Fruit fly (Drosophila melanogaster): Measurements from ENCODE around the gene CG10324.
A peak's percentile ranks its signal among the peaks of the same experiment; 100 is the strongest.

The CG10324 gene

dm6 chr3R:16647716-16648016 lies 862 bp upstream of the CG10324 start:
- peak; percentile 14 for TF ChIP-seq Jra (GFP tag; optimal IDR thresholded peaks at IDR 0.05)
- TF ChIP-seq Myc (optimal IDR thresholded peaks at IDR 0.05) = peak; percentile 46
- no peak for TF ChIP-seq GATAd (GFP tag; optimal IDR thresholded peaks at IDR 0.05)

- no peak for TF ChIP-seq tai (GFP tag; optimal IDR thresholded peaks at IDR 0.05)
- TF ChIP-seq Hr83 (GFP tag; optimal IDR thresholded peaks at IDR 0.05; ENCODE audit: poor library complexity, severe bottlenecking) = no peak
- TF ChIP-seq rgr (GFP tag; optimal IDR thresholded peaks at IDR 0.05) = no peak
- no peak for TF ChIP-seq sv (GFP tag; optimal IDR thresholded peaks at IDR 0.05)
- TF ChIP-seq dmrt93B (GFP tag; optimal IDR thresholded peaks at IDR 0.05) = no peak
- no peak for TF ChIP-seq N (GFP tag; optimal IDR thresholded peaks at IDR 0.05)
- TF ChIP-seq HLH106 (tag; optimal IDR thresholded peaks at IDR 0.05) = no peak
- TF ChIP-seq Rel (GFP tag; optimal IDR thresholded peaks at IDR 0.05) = no peak
- TF ChIP-seq Rel (tag; optimal IDR thresholded peaks at IDR 0.05) = no peak
- no peak for TF ChIP-seq ey (GFP tag; optimal IDR thresholded peaks at IDR 0.05)
These were observed 3.2 kb downstream of the CG10324 start, which contains the start of gene Arl6IP1 for dm6 chr3R:16643591-16643990. Gene Arl6IP1, plus strand, starts transcription at chr3R:16643605.

dm6 chr3R:16640005-16640408 lies 6.8 kb downstream of the CG10324 start, which contains the start of gene nonA-l:
Gene nonA-l, plus strand, starts transcription at chr3R:16640205.
- TF ChIP-seq Vsx2 (GFP tag; optimal IDR thresholded peaks at IDR 0.05; ENCODE audit: partially characterized antibody) (no peak), rgr (GFP tag; optimal IDR thresholded peaks at IDR 0.05) (no peak), lola (GFP tag; optimal IDR thresholded peaks at IDR 0.05) (no peak), Jra (GFP tag; optimal IDR thresholded peaks at IDR 0.05) (no peak), Hnf4 (GFP tag; optimal IDR thresholded peaks at IDR 0.05) (no peak)

dm6 chr3R:16632698-16633097 lies 14.1 kb downstream of the CG10324 start:
- TF ChIP-seq tai (GFP tag; optimal IDR thresholded peaks at IDR 0.05) (no peak), dsf (GFP tag; optimal IDR thresholded peaks at IDR 0.05; ENCODE audit: borderline replicate concordance) (no peak), Myc (optimal IDR thresholded peaks at IDR 0.05) (no peak), dmrt93B (GFP tag; optimal IDR thresholded peaks at IDR 0.05) (no peak), psq (GFP tag; optimal IDR thresholded peaks at IDR 0.05) (no peak), sv (GFP tag; optimal IDR thresholded peaks at IDR 0.05) (no peak), Vsx2 (GFP tag; optimal IDR thresholded peaks at IDR 0.05; ENCODE audit: partially characterized antibody) (no peak), Hr78 (GFP tag; optimal IDR thresholded peaks at IDR 0.05) (no peak), Dfd (GFP tag; optimal IDR thresholded peaks at IDR 0.05) (no peak), fru (GFP tag; optimal IDR thresholded peaks at IDR 0.05) (no peak), HLH106 (tag; optimal IDR thresholded peaks at IDR 0.05) (no peak), dl (GFP tag; optimal IDR thresholded peaks at IDR 0.05; ENCODE audit: insufficient read depth in 1 of 2, partially characterized antibody in 2 of 2) (no peak), h (GFP tag; optimal IDR thresholded peaks at IDR 0.05) (no peak), Mio (GFP tag; optimal IDR thresholded peaks at IDR 0.05) (no peak), Sp1 (GFP tag; optimal IDR thresholded peaks at IDR 0.05) (no peak), sage (GFP tag; optimal IDR thresholded peaks at IDR 0.05) (no peak)

- TF ChIP-seq foxo (GFP tag; optimal IDR thresholded peaks at IDR 0.05) = peak in 1 of 2 experiments; percentile 10
- peak; percentile 5 for TF ChIP-seq psq (GFP tag; optimal IDR thresholded peaks at IDR 0.05)
- TF ChIP-seq brk (GFP tag; optimal IDR thresholded peaks at IDR 0.05) = no peak
These were observed 16.2 kb downstream of the CG10324 start for dm6 chr3R:16630564-16630963.

dm6 chr3R:16626899-16627432 lies 19.8 kb downstream of the CG10324 start:
- TF ChIP-seq lola (GFP tag; optimal IDR thresholded peaks at IDR 0.05) = no peak

- TF ChIP-seq GATAd (GFP tag; optimal IDR thresholded peaks at IDR 0.05) = no peak
- peak; percentile 67 for TF ChIP-seq psq (GFP tag; optimal IDR thresholded peaks at IDR 0.05)
- no peak for TF ChIP-seq Dif (GFP tag; optimal IDR thresholded peaks at IDR 0.05; ENCODE audit: partially characterized antibody)
- TF ChIP-seq Myc (optimal IDR thresholded peaks at IDR 0.05) = no peak
- peak; percentile 76 for TF ChIP-seq Jra (GFP tag; optimal IDR thresholded peaks at IDR 0.05)
- TF ChIP-seq CrebA (GFP tag; optimal IDR thresholded peaks at IDR 0.05; ENCODE audit: borderline replicate concordance) = no peak
- TF ChIP-seq Hr83 (GFP tag; optimal IDR thresholded peaks at IDR 0.05; ENCODE audit: poor library complexity, severe bottlenecking) = no peak
- no peak for TF ChIP-seq Hnf4 (GFP tag; optimal IDR thresholded peaks at IDR 0.05)
These were observed 20.9 kb downstream of the CG10324 start for dm6 chr3R:16625844-16626430.

Measured in whole organism, wandering third instar larva.